Worm (Caenorhabditis elegans): ENCODE results near the gene F35H8.12.

DNA sequence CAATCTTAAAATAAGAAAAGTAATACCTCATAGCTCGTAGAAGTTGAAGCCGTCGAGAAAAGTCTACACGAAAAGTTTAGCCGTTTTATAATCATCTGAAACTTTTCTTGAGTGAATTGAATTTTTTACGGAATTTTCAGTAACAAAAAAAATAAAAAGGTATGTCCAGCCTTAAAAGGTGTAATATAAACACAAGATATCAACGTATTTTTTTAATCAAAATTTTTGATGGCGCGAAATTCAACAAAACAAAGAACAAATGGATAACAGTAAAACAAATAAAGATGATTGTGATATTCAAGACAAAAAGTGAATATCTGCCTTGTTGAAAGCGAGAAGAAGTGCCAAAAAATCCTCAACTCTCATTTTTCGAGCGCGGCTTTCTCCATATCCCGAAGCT is 38.0 kb downstream of the F35H8.12 start, which contains the start of gene eral-1:
- TF ChIP-seq ets-7 (tag; optimal IDR thresholded peaks at IDR 0.05), result no peak
- no peak for TF ChIP-seq ceh-36 (tag; optimal IDR thresholded peaks at IDR 0.05)
- no peak for TF ChIP-seq hmg-4 (GFP tag; optimal IDR thresholded peaks at IDR 0.05)
- TF ChIP-seq scrt-1 (GFP tag; IDR thresholded peaks at IDR 0.05), result no peak
- no peak for TF ChIP-seq ama-1 (optimal IDR thresholded peaks at IDR 0.05)
